Fruit fly (Drosophila melanogaster): ENCODE data around the gene CG31415.

The CG31415 gene

dm6 chr3R:9701897-9702296 is 41.4 kb upstream of the CG31415 start (continued):
- no peak for TF ChIP-seq CG17385 (GFP tag; optimal IDR thresholded peaks at IDR 0.05)
- no peak for TF ChIP-seq Eip74EF (GFP tag; optimal IDR thresholded peaks at IDR 0.05)
- no peak for TF ChIP-seq hkb (optimal IDR thresholded peaks at IDR 0.05)
- no peak for TF ChIP-seq hkb (GFP tag; IDR thresholded peaks at IDR 0.05)
- TF ChIP-seq D (optimal IDR thresholded peaks at IDR 0.05) = no peak
- TF ChIP-seq D (GFP tag; optimal IDR thresholded peaks at IDR 0.05) = no peak
- TF ChIP-seq CG17802 (tag; optimal IDR thresholded peaks at IDR 0.05) = no peak
- TF ChIP-seq CG42726 (GFP tag; IDR thresholded peaks at IDR 0.05; ENCODE audit: partially characterized antibody) = no peak

- TF ChIP-seq twi (tag; optimal IDR thresholded peaks at IDR 0.05) (peak; percentile 61), Bgb (GFP tag; IDR thresholded peaks at IDR 0.05; ENCODE audit: partially characterized antibody) (no peak), dpn (GFP tag; optimal IDR thresholded peaks at IDR 0.05) (peak; percentile 84 to 87), az2 (GFP tag; optimal IDR thresholded peaks at IDR 0.05) (peak; percentile 89), CG31388 (GFP tag; optimal IDR thresholded peaks at IDR 0.05) (peak; percentile 59), HLH4C (GFP tag; IDR thresholded peaks at IDR 0.05; ENCODE audit: partially characterized antibody) (no peak), Kr (GFP tag; optimal IDR thresholded peaks at IDR 0.05) (no peak), jigr1 (GFP tag; IDR thresholded peaks at IDR 0.05) (no peak), CG2116 (GFP tag; optimal IDR thresholded peaks at IDR 0.05) (peak; percentile 66), CG17186 (GFP tag; optimal IDR thresholded peaks at IDR 0.05) (peak; percentile 70), GATAe (GFP tag; conservative IDR thresholded peaks at IDR 0.05) (no peak), knrl (GFP tag; IDR thresholded peaks at IDR 0.05; ENCODE audit: partially characterized antibody) (no peak), CG11247 (GFP tag; IDR thresholded peaks at IDR 0.05) (no peak), CG13287 (GFP tag; IDR thresholded peaks at IDR 0.05; ENCODE audit: partially characterized antibody) (no peak), CG10431 (GFP tag; optimal IDR thresholded peaks at IDR 0.05) (peak; percentile 27), lbe (GFP tag; optimal IDR thresholded peaks at IDR 0.05) (peak; percentile 58), CkIIα-i1 (GFP tag; IDR thresholded peaks at IDR 0.05) (no peak), Hr51 (GFP tag; optimal IDR thresholded peaks at IDR 0.05) (peak; percentile 71 to 93), pros (GFP tag; optimal IDR thresholded peaks at IDR 0.05) (no peak), da (GFP tag; optimal IDR thresholded peaks at IDR 0.05) (no peak), CG10366 (GFP tag; IDR thresholded peaks at IDR 0.05) (no peak), seq (GFP tag; IDR thresholded peaks at IDR 0.05) (no peak), pb (GFP tag; optimal IDR thresholded peaks at IDR 0.05) (peak; percentile 58), Nf-YB (GFP tag; optimal IDR thresholded peaks at IDR 0.05) (peak; percentile 76), hth (optimal IDR thresholded peaks at IDR 0.05) (no peak), CG1529 (GFP tag; optimal IDR thresholded peaks at IDR 0.05) (peak; percentile 85), shn (GFP tag; optimal IDR thresholded peaks at IDR 0.05) (peak; percentile 82), D (optimal IDR thresholded peaks at IDR 0.05) (no peak), D (GFP tag; optimal IDR thresholded peaks at IDR 0.05) (peak; percentile 85), CG14050 (GFP tag; IDR thresholded peaks at IDR 0.05) (no peak), usp (GFP tag; optimal IDR thresholded peaks at IDR 0.05) (no peak), ttk (GFP tag; IDR thresholded peaks at IDR 0.05) (no peak), sens-2 (GFP tag; IDR thresholded peaks at IDR 0.05) (no peak), repo (GFP tag; optimal IDR thresholded peaks at IDR 0.05) (peak; percentile 55), Meics (GFP tag; optimal IDR thresholded peaks at IDR 0.05) (peak; percentile 89), E2f2 (GFP tag; IDR thresholded peaks at IDR 0.05) (no peak), CG11456 (GFP tag; IDR thresholded peaks at IDR 0.05) (no peak), CG18619 (GFP tag; optimal IDR thresholded peaks at IDR 0.05) (peak; percentile 89), CG15073 (GFP tag; optimal IDR thresholded peaks at IDR 0.05) (peak; percentile 55), Myb (GFP tag; optimal IDR thresholded peaks at IDR 0.05) (peak; percentile 62), dan (GFP tag; IDR thresholded peaks at IDR 0.05) (no peak), MESR4 (GFP tag; optimal IDR thresholded peaks at IDR 0.05) (peak; percentile 40), ewg (GFP tag; optimal IDR thresholded peaks at IDR 0.05) (peak; percentile 80), CG11560 (tag; IDR thresholded peaks at IDR 0.05) (no peak), gro (GFP tag; optimal IDR thresholded peaks at IDR 0.05) (peak; percentile 89)
These were observed 40.8 kb upstream of the CG31415 start for dm6 chr3R:9702567-9702966.
